Worm (Caenorhabditis elegans) whole organism, L4/young adult: ENCODE data around the gene E02C12.9.

Source experiments
- W03F9.2 ChIP-seq: fragments of 150-350 bp; optimal IDR thresholded peaks from 2 replicates; lab custom pipeline; 2014; ENCODE audit warnings: missing biosample characterization, missing genetic modification characterization
- him-1 ChIP-seq: sonication (generic microtip); optimal IDR thresholded peaks from 2 replicates; lab custom pipeline; 2016; ENCODE audit warnings: missing genotype, missing genetic modification reagents, missing genetic modification characterization, missing compliant biosample characterization

ce11 chrV:9338452-9338851, 36.8 kb downstream of the E02C12.9 start:
- TF ChIP-seq W03F9.2 = no peak
- TF ChIP-seq him-1 (tag; lab: Kevin White, UChicago) = no peak
